Worm (Caenorhabditis elegans) whole organism, L4/young adult: ENCODE results near the gene cyp-33C4.

Experiments
- W03F9.2 ChIP-seq: fragments of 150-350 bp; optimal IDR thresholded peaks from 2 replicates; lab custom pipeline; 2014; ENCODE audit warnings: missing biosample characterization, missing genetic modification characterization
- him-1 ChIP-seq: sonication (generic microtip); optimal IDR thresholded peaks from 2 replicates; lab custom pipeline; 2016; ENCODE audit warnings: missing genotype, missing genetic modification reagents, missing genetic modification characterization, missing compliant biosample characterization

DNA sequence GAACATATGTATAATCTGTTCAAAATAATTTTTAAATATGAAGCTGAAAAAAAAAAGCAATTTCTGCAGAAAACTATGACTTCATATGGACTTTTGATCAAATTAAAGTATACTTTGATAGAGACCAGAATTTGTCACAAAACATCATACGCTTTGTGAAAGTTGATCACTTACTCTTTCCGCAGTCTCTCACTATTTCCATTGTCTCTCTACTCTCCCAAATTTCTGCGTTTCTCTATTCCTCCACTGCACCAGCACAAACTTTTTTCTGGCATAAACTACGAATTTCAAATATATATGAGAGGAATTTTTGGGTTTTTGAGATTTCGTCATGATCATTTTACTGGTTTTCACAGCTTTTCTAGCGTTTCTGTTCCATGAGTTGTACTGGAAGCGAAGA, at the start of gene cyp-33C4:
- TF ChIP-seq him-1 (tag; lab: Kevin White, UChicago) (no peak), W03F9.2 (tag; lab: Kevin White, UChicago) (no peak)
